Fruit fly (Drosophila melanogaster): Measurements from ENCODE around the gene CCT4.
A peak's percentile ranks its signal among the peaks of the same experiment; 100 is the strongest.

Gene CCT4

dm6 chr2L:12721794-12722315 lies 29.1 kb upstream of the CCT4 start, which contains the start of gene Pih1D1 (continued):
- TF ChIP-seq CG9727 (GFP tag; optimal IDR thresholded peaks at IDR 0.05) (peak; percentile 98), CG2116 (GFP tag; optimal IDR thresholded peaks at IDR 0.05) (peak; percentile 80), cwo (GFP tag; optimal IDR thresholded peaks at IDR 0.05) (peak; percentile 89), CG3838 (GFP tag; optimal IDR thresholded peaks at IDR 0.05) (peak; percentile 84), lola (GFP tag; optimal IDR thresholded peaks at IDR 0.05) (peak in 1 of 3 experiments; percentile 96), CG15269 (tag; optimal IDR thresholded peaks at IDR 0.05) (peak; percentile 94), fd64A (GFP tag; optimal IDR thresholded peaks at IDR 0.05) (peak; percentile 45), Lim3 (GFP tag; IDR thresholded peaks at IDR 0.05) (peak; percentile 91), CG8765 (GFP tag; IDR thresholded peaks at IDR 0.05) (peak; percentile 93), al (GFP tag; IDR thresholded peaks at IDR 0.05) (peak; percentile 97), CG2120 (GFP tag; optimal IDR thresholded peaks at IDR 0.05) (peak; percentile 97), klu (GFP tag; IDR thresholded peaks at IDR 0.05) (peak; percentile 97), gro (GFP tag; optimal IDR thresholded peaks at IDR 0.05) (peak; percentile 83), CG8290 (GFP tag; optimal IDR thresholded peaks at IDR 0.05) (peak; percentile 89), CG8290 (tag; optimal IDR thresholded peaks at IDR 0.05) (peak in 1 of 2 experiments; percentile 68), CG34224 (GFP tag; IDR thresholded peaks at IDR 0.05; ENCODE audit: partially characterized antibody) (no peak), mld (GFP tag; IDR thresholded peaks at IDR 0.05; ENCODE audit: partially characterized antibody) (no peak), CG8478 (optimal IDR thresholded peaks at IDR 0.05) (no peak), eyg (GFP tag; optimal IDR thresholded peaks at IDR 0.05) (peak; percentile 62), lmd (GFP tag; IDR thresholded peaks at IDR 0.05) (peak; percentile 97), Drgx (GFP tag; IDR thresholded peaks at IDR 0.05) (peak; percentile 92), nom (GFP tag; optimal IDR thresholded peaks at IDR 0.05) (peak; percentile 63), ewg (GFP tag; optimal IDR thresholded peaks at IDR 0.05) (peak; percentile 90), tx (GFP tag; optimal IDR thresholded peaks at IDR 0.05) (peak; percentile 93), grn (GFP tag; optimal IDR thresholded peaks at IDR 0.05) (no peak), jing (GFP tag; optimal IDR thresholded peaks at IDR 0.05) (peak; percentile 88), CG8388 (GFP tag; optimal IDR thresholded peaks at IDR 0.05) (peak; percentile 91), yki (optimal IDR thresholded peaks at IDR 0.05) (no peak), H15 (GFP tag; IDR thresholded peaks at IDR 0.05) (peak; percentile 94), CG9876 (GFP tag; optimal IDR thresholded peaks at IDR 0.05) (peak; percentile 88), CG12155 (GFP tag; optimal IDR thresholded peaks at IDR 0.05) (peak; percentile 93), peb (GFP tag; IDR thresholded peaks at IDR 0.05) (peak; percentile 90), Hr78 (GFP tag; optimal IDR thresholded peaks at IDR 0.05) (no peak), Elba2 (GFP tag; optimal IDR thresholded peaks at IDR 0.05) (peak; percentile 73), Tbp (GFP tag; optimal IDR thresholded peaks at IDR 0.05) (no peak), Antp (GFP tag; optimal IDR thresholded peaks at IDR 0.05) (peak; percentile 83), CG43689 (GFP tag; IDR thresholded peaks at IDR 0.05) (peak; percentile 90), eve (GFP tag; optimal IDR thresholded peaks at IDR 0.05) (peak in 1 of 2 experiments; percentile 63), Spps (tag; optimal IDR thresholded peaks at IDR 0.05) (peak; percentile 89), ara (GFP tag; IDR thresholded peaks at IDR 0.05) (peak; percentile 94), Stat92E (GFP tag; optimal IDR thresholded peaks at IDR 0.05) (peak in 1 of 3 experiments; percentile 76), tio (GFP tag; optimal IDR thresholded peaks at IDR 0.05) (peak; percentile 97), cas (GFP tag; IDR thresholded peaks at IDR 0.05) (peak; percentile 80), psq (GFP tag; optimal IDR thresholded peaks at IDR 0.05) (peak; percentile 77), CG6683 (GFP tag; optimal IDR thresholded peaks at IDR 0.05) (peak; percentile 80), ap (GFP tag; IDR thresholded peaks at IDR 0.05) (peak; percentile 91), sob (GFP tag; IDR thresholded peaks at IDR 0.05) (peak; percentile 96), mirr (GFP tag; optimal IDR thresholded peaks at IDR 0.05) (peak; percentile 78), CTCF (GFP tag; optimal IDR thresholded peaks at IDR 0.05) (no peak), CG1529 (GFP tag; optimal IDR thresholded peaks at IDR 0.05) (peak; percentile 86), ac (GFP tag; optimal IDR thresholded peaks at IDR 0.05) (peak; percentile 7), BEAF-32 (GFP tag; optimal IDR thresholded peaks at IDR 0.05) (peak; percentile 62)

All from whole organism, embryonic.